Worm (Caenorhabditis elegans) whole organism, L4 larva: ENCODE results near the gene ttr-15.

Experiments
- F44E2.7 ChIP-seq: fragments of 200-800 bp; sonication (Bioruptor generic); IDR thresholded peaks from 2 replicates; pipeline ENCODE4 v2.1.2; 2022; ENCODE audit warnings: missing genetic modification characterization, missing compliant biosample characterization
- ZK337.2 ChIP-seq: fragments of 200-800 bp; sonication (Bioruptor generic); IDR thresholded peaks from 2 replicates; pipeline ENCODE4 v1.3.6; 2022; ENCODE audit warnings: missing genetic modification reagents, missing genetic modification characterization, missing compliant biosample characterization
- aha-1 ChIP-seq: fragments of 150-350 bp; peaks from one replicate; lab custom pipeline; 2014; ENCODE audit warnings: missing biosample characterization, missing genetic modification characterization
- aly-2 ChIP-seq: sonication (generic microtip); optimal IDR thresholded peaks from 2 replicates; lab custom pipeline; 2018; ENCODE audit warnings: missing biosample characterization, missing genetic modification characterization
- arid-1 ChIP-seq: fragments of 200-800 bp; sonication (Bioruptor generic); conservative IDR thresholded peaks from 2 replicates; pipeline ENCODE4 v1.3.6; 2022; ENCODE audit warnings: missing genetic modification reagents, missing genetic modification characterization, missing compliant biosample characterization
- ceh-32 ChIP-seq: sonication (generic microtip); optimal IDR thresholded peaks from 2 replicates; lab custom pipeline; 2016; ENCODE audit warnings: mild to moderate bottlenecking, missing genetic modification characterization, missing compliant biosample characterization; ENCODE audit not compliant: poor library complexity
- ceh-44 ChIP-seq: fragments of 200-800 bp; sonication (Bioruptor generic); IDR thresholded peaks from 2 replicates; pipeline ENCODE4 v1.3.6; 2022; ENCODE audit warnings: missing genetic modification reagents, missing genetic modification characterization, missing compliant biosample characterization
- daf-12 ChIP-seq: fragments of 150-350 bp; optimal IDR thresholded peaks from 2 replicates; lab custom pipeline; 2014; ENCODE audit warnings: missing biosample characterization, missing genetic modification reagents, missing genetic modification characterization
- daf-8 ChIP-seq: fragments of 200-800 bp; sonication (Bioruptor generic); IDR thresholded peaks from 2 replicates; pipeline ENCODE4 v1.3.6; 2022; ENCODE audit warnings: missing genetic modification characterization, missing compliant biosample characterization
- dmd-6 ChIP-seq: fragments of 200-800 bp; sonication (Bioruptor generic); IDR thresholded peaks from 2 replicates; pipeline ENCODE4 v1.3.6; 2022; ENCODE audit warnings: missing genetic modification reagents, missing genetic modification characterization, missing compliant biosample characterization
- duxl-1 ChIP-seq: sonication (generic microtip); optimal IDR thresholded peaks from 2 replicates; lab custom pipeline; 2016; ENCODE audit warnings: mild to moderate bottlenecking, missing genetic modification characterization, moderate library complexity, missing compliant biosample characterization; ENCODE audit not compliant: poor library complexity
- dve-1 ChIP-seq: sonication (generic microtip); optimal IDR thresholded peaks from 2 replicates; lab custom pipeline; 2017; ENCODE audit warnings: antibody characterized with exemption, mild to moderate bottlenecking, missing genetic modification characterization, missing compliant biosample characterization; ENCODE audit not compliant: insufficient read depth
- egl-43 ChIP-seq: fragments of 200-800 bp; sonication (Bioruptor generic); IDR thresholded peaks from 2 replicates; pipeline ENCODE4 v1.3.6; 2022; ENCODE audit warnings: missing genetic modification reagents, missing genetic modification characterization, missing compliant biosample characterization
- fkh-10 ChIP-seq: fragments of 150-350 bp; optimal IDR thresholded peaks from 2 replicates; lab custom pipeline; 2014; ENCODE audit warnings: missing biosample characterization, missing genetic modification reagents, missing genetic modification characterization
- gei-8 ChIP-seq: fragments of 200-800 bp; sonication (Bioruptor generic); optimal IDR thresholded peaks from 2 replicates; lab custom pipeline; 2018; ENCODE audit warnings: mild to moderate bottlenecking, missing genetic modification characterization, missing compliant biosample characterization
- hlh-30 ChIP-seq: sonication (generic microtip); optimal IDR thresholded peaks from 2 replicates; lab custom pipeline; 2017; ENCODE audit warnings: antibody characterized with exemption, mild to moderate bottlenecking, missing genetic modification characterization, missing compliant biosample characterization; ENCODE audit not compliant: insufficient read depth
- hmg-1.1 ChIP-seq: fragments of 200-800 bp; sonication (Bioruptor generic); IDR thresholded peaks from 2 replicates; pipeline ENCODE4 v1.3.6; 2022; ENCODE audit warnings: missing genetic modification reagents, missing genetic modification characterization, missing compliant biosample characterization
- lir-3 ChIP-seq: sonication (generic microtip); optimal IDR thresholded peaks from 2 replicates; lab custom pipeline; 2016; ENCODE audit warnings: mild to moderate bottlenecking, missing genetic modification characterization, missing compliant biosample characterization
- madf-5 ChIP-seq, 2 experiments: fragments of 200-800 bp; sonication (Bioruptor generic); IDR thresholded peaks; 2 replicates each; pipeline ENCODE4 v1.3.6; 2022; ENCODE audit warnings: missing compliant biosample characterization in 2 of 2, missing genetic modification characterization in 2 of 2
- mdt-29 ChIP-seq: fragments of 200-800 bp; sonication (Bioruptor generic); IDR thresholded peaks from 2 replicates; pipeline ENCODE4 v1.3.6; 2022; ENCODE audit warnings: missing genetic modification reagents, missing genetic modification characterization, missing compliant biosample characterization
- mxl-2 ChIP-seq: fragments of 200-800 bp; sonication (Bioruptor generic); conservative IDR thresholded peaks from 2 replicates; pipeline ENCODE4 v1.3.6; 2022; ENCODE audit warnings: missing genetic modification reagents, missing genetic modification characterization, missing compliant biosample characterization
- nhr-10 ChIP-seq: fragments of 150-350 bp; optimal IDR thresholded peaks from 2 replicates; lab custom pipeline; 2014; ENCODE audit warnings: missing biosample characterization, missing genetic modification characterization
- nhr-102 ChIP-seq: sonication (generic microtip); optimal IDR thresholded peaks from 2 replicates; lab custom pipeline; 2016; ENCODE audit warnings: mild to moderate bottlenecking, missing genetic modification characterization, moderate library complexity, missing compliant biosample characterization
- nhr-11 ChIP-seq: fragments of 150-350 bp; optimal IDR thresholded peaks from 2 replicates; lab custom pipeline; 2014; ENCODE audit warnings: missing biosample characterization, missing genetic modification characterization
- nhr-237 ChIP-seq: sonication (generic microtip); optimal IDR thresholded peaks from 2 replicates; lab custom pipeline; 2017; ENCODE audit warnings: missing biosample characterization, missing genetic modification characterization
- nhr-25 ChIP-seq: sonication (generic microtip); optimal IDR thresholded peaks from 2 replicates; lab custom pipeline; 2017; ENCODE audit warnings: missing genetic modification characterization, mild to moderate bottlenecking, missing compliant biosample characterization, antibody characterized with exemption, moderate library complexity, borderline replicate concordance; ENCODE audit not compliant: insufficient read depth
- nhr-48 ChIP-seq: sonication (generic microtip); optimal IDR thresholded peaks from 2 replicates; lab custom pipeline; 2016; ENCODE audit warnings: mild to moderate bottlenecking, missing genetic modification characterization, missing compliant biosample characterization
- nhr-6 ChIP-seq: fragments of 150-350 bp; optimal IDR thresholded peaks from 2 replicates; lab custom pipeline; 2014; ENCODE audit warnings: missing biosample characterization, missing genetic modification characterization
- php-3 ChIP-seq: fragments of 200-800 bp; sonication (Bioruptor generic); IDR thresholded peaks from 2 replicates; pipeline ENCODE4 v1.3.6; 2022; ENCODE audit warnings: missing genetic modification reagents, missing genetic modification characterization, missing compliant biosample characterization
- pqm-1 ChIP-seq: sonication (generic microtip); optimal IDR thresholded peaks from 2 replicates; lab custom pipeline; 2017; ENCODE audit warnings: missing biosample characterization, missing genetic modification characterization
- rbr-2 ChIP-seq: sonication (generic microtip); optimal IDR thresholded peaks from 2 replicates; lab custom pipeline; 2016; ENCODE audit warnings: missing genotype, missing genetic modification characterization, missing compliant biosample characterization
- sdz-12 ChIP-seq: fragments of 200-800 bp; sonication (Bioruptor generic); optimal IDR thresholded peaks from 2 replicates; lab custom pipeline; 2018; ENCODE audit warnings: mild to moderate bottlenecking, missing genetic modification characterization, missing compliant biosample characterization
- set-16 ChIP-seq: fragments of 200-800 bp; sonication (Bioruptor generic); IDR thresholded peaks from 2 replicates; pipeline ENCODE4 v1.3.6; 2022; ENCODE audit warnings: missing genetic modification reagents, missing genetic modification characterization, missing compliant biosample characterization
- snpc-4 ChIP-seq: fragments of 150-350 bp; optimal IDR thresholded peaks from 2 replicates; lab custom pipeline; 2014; ENCODE audit warnings: missing biosample characterization, missing genetic modification characterization
- tag-97 ChIP-seq: fragments of 200-800 bp; sonication (Bioruptor generic); IDR thresholded peaks from 2 replicates; pipeline ENCODE4 v1.3.6; 2022; ENCODE audit warnings: missing genetic modification characterization, missing compliant biosample characterization
- unc-130 ChIP-seq: sonication (generic microtip); optimal IDR thresholded peaks from 2 replicates; lab custom pipeline; 2016; ENCODE audit warnings: missing genetic modification reagents, missing genetic modification characterization, missing compliant biosample characterization
- unc-62 ChIP-seq, 3 experiments: fragments of 150-350 bp in 1 of 3; sonication (generic microtip); optimal IDR thresholded peaks in 2 of 3; peaks in 1 of 3; 1 replicate in 1 of 3; 2 replicates in 2 of 3; lab custom pipeline; 2014 to 2017; ENCODE audit warnings: missing biosample characterization in 3 of 3, missing genetic modification characterization in 3 of 3, missing genetic modification reagents in 3 of 3, missing genotype in 1 of 3
- zfp-2 ChIP-seq: sonication (generic microtip); optimal IDR thresholded peaks from 2 replicates; lab custom pipeline; 2016; ENCODE audit warnings: mild to moderate bottlenecking, missing genetic modification characterization, missing compliant biosample characterization
- zfp-3 ChIP-seq: fragments of 200-800 bp; sonication (Bioruptor generic); conservative IDR thresholded peaks from 2 replicates; pipeline ENCODE4 v1.3.6; 2022; ENCODE audit warnings: missing genetic modification reagents, missing genetic modification characterization, missing compliant biosample characterization
- zip-11 ChIP-seq: fragments of 200-800 bp; sonication (Bioruptor generic); IDR thresholded peaks from 2 replicates; pipeline ENCODE4 v1.3.6; 2022; ENCODE audit warnings: missing genetic modification characterization, missing compliant biosample characterization
- zip-2 ChIP-seq: fragments of 150-350 bp; optimal IDR thresholded peaks from 2 replicates; lab custom pipeline; 2014; ENCODE audit warnings: missing biosample characterization, missing genetic modification characterization
- ztf-11 ChIP-seq: fragments of 150-350 bp; optimal IDR thresholded peaks from 2 replicates; lab custom pipeline; 2014; ENCODE audit warnings: missing biosample characterization, missing genetic modification characterization

Gene ttr-15

DNA sequence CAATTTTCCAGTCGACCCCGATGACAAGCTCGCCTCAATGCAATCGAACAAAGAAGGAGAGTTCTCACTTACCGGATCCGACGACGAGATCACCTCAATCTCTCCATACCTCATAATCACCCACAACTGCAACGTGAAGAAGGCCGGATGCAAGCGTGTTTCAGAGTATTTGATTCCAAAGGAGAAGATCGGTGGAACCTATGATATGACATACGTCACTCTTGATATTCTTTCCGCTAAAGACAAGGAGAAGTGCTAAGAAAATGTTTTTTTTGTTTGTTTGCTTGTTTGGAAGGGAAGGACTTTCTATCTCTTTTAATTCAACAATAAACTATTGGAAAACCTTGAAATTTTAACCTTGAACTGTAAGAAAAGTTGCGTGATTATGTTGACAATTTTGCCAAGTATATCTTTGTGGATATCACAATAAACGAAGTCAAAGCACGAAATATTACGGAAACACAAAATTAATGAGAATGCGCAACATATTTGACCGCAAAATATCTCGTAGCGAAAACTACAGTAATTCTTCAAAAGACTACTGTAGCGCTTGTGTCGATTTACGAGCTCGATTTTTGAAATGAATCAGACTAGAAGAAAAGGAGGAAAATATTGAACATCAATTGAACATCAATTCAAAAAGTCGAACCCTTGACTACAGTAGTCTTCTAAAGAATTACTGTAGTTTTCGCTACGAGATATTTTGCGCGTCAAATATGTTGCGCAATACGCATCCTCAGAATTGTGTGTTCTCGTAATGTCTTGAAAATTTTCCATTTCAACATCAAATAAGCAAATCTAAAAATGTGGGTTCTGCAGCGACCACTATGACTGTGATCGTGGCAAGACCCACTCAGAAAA lies 1.6 kb downstream of the ttr-15 start (continued):
- TF ChIP-seq ceh-32 (tag; lab: Kevin White, UChicago) = no peak
- no peak for TF ChIP-seq php-3
- TF ChIP-seq egl-43 (GFP tag; lab: Robert Waterston, UW) = no peak
- TF ChIP-seq dmd-6 = no peak
- TF ChIP-seq arid-1 = no peak
- peak in 1 of 2 experiments; percentile 8 for TF ChIP-seq unc-62 (GFP tag; optimal IDR thresholded peaks at IDR 0.05 in 1 of 2; lab: Kevin White, UChicago)
- TF ChIP-seq unc-62 (tag; optimal IDR thresholded peaks at IDR 0.05; lab: Kevin White, UChicago) = no peak
- no peak for TF ChIP-seq hlh-30 (tag; lab: Kevin White, UChicago)
- no peak for TF ChIP-seq duxl-1 (tag; lab: Kevin White, UChicago)
- TF ChIP-seq, all 104 proteins: peak for 8

DNA sequence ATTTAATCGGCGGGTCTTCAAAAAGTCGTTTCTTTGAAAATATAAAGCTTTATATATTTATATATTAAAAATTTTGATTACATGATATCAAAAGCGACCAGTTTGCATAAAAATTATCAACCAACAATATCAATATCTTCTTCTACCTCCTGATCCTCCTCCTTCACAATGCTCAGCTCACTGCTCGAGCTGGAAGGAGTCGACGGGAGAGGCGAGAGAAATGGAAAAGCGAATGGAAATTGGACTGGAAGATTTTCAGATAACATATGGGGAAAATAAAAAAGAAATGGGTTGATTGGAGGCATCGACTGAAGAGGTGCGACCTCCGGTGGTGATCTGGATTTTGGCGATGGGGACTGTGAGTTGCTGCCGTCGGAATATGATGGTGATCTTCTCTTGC lies 2.3 kb downstream of the ttr-15 start:
- TF ChIP-seq daf-8 = no peak
- TF ChIP-seq aha-1 = peak; percentile 69
- TF ChIP-seq nhr-48 (tag; lab: Kevin White, UChicago) = no peak
- TF ChIP-seq, all 104 proteins: peak for 1

DNA sequence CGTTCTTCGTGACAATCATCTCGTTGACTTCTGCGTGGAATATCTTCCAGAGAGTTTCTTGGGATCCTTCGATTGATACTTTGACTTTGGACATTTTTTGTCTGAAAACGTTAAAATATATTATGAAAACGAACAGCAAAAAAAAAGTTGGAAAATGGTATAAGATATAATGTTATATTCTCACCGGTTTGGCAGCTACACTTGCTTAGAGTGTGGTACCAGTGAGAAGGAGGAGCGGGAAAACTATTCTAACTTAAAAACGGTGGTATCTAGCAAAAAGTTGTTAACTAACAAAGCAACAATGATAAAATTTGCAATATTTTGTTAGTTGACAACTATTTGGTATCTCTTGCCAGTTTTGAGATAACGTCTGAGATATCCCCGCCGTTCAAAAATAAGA lies 4.1 kb downstream of the ttr-15 start, which contains the start of gene tbx-9:
Gene tbx-9, minus strand, starts transcription at position 101 of the 400 bp plus-strand sequence.
- TF ChIP-seq snpc-4 (tag; lab: Kevin White, UChicago) (no peak), unc-130 (no peak), lir-3 (tag; lab: Kevin White, UChicago) (no peak)

DNA sequence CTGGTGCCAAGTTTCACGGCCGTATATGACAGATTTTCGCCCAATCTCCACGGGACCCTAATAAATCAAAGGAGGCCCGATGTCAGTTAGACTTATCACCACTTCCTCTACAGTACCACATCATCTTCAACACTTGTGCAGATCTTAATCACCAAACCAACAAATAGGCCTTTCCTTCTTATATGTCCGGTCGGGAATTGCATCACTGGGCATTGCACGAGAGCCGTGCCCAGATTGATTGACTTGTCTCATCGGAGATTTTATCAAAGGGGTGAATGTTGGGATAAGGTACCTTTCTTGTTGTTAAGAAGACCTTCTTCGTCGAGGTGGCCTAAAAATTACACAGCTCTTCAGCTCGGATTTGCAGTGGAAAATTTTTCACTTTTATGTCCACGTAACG lies 7.1 kb downstream of the ttr-15 start:
- no peak for TF ChIP-seq F44E2.7 (GFP tag; lab: Robert Waterston, UW)
- TF ChIP-seq mxl-2 (GFP tag; lab: Robert Waterston, UW) = no peak
- TF ChIP-seq pqm-1 (tag; lab: Kevin White, UChicago) = no peak
- TF ChIP-seq nhr-11 (tag; lab: Kevin White, UChicago) = no peak
- no peak for TF ChIP-seq lir-3 (tag; lab: Kevin White, UChicago)
- no peak for TF ChIP-seq mdt-29
- no peak for TF ChIP-seq hlh-30 (tag; lab: Kevin White, UChicago)
- no peak for TF ChIP-seq tag-97 (GFP tag; lab: Robert Waterston, UW)
- no peak for TF ChIP-seq nhr-10 (tag; lab: Kevin White, UChicago)
- TF ChIP-seq daf-12 (tag; lab: Kevin White, UChicago) = no peak
- no peak for TF ChIP-seq fkh-10
- no peak for TF ChIP-seq nhr-25 (tag; lab: Kevin White, UChicago)
- no peak for TF ChIP-seq ceh-44
- TF ChIP-seq ztf-11 (tag; lab: Kevin White, UChicago) = no peak
- TF ChIP-seq gei-8 (GFP tag; lab: Kevin White, UChicago) = no peak
- TF ChIP-seq rbr-2 (tag; lab: Kevin White, UChicago) = no peak
- no peak for TF ChIP-seq sdz-12 (GFP tag; lab: Kevin White, UChicago)
- TF ChIP-seq nhr-6 = no peak
- no peak for TF ChIP-seq zfp-2 (tag; lab: Kevin White, UChicago)

DNA sequence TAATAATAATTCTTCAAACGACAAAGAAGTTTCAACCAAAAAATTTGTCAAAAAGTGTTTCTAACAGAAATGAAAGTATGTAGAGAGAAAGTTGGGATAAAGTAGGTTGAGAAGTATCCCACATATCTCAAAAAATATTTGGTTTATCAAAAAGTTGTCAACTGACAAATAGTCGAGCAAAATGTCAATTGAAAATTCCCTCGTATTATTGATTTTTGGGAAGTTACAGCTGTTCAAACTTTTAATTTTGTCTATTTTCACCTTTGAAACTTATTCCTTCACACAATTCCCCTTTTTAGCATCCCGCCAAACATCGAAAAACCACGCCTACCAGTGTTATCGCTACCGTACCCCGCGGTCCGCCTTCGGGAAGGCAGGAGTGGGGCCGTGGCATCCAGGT lies 9.4 kb downstream of the ttr-15 start, which contains the start of gene tbx-8:
Gene tbx-8, plus strand, starts transcription at position 301 of the 400 bp plus-strand sequence.
- TF ChIP-seq nhr-6 (no peak), ZK337.2 (GFP tag; lab: Robert Waterston, UW) (no peak), hlh-30 (tag; lab: Kevin White, UChicago) (no peak), daf-8 (no peak), zip-11 (GFP tag; lab: Robert Waterston, UW) (no peak), unc-130 (no peak), hmg-1.1 (GFP tag; lab: Robert Waterston, UW) (no peak), aly-2 (tag; lab: Kevin White, UChicago) (no peak), dve-1 (tag; lab: Kevin White, UChicago) (no peak), sdz-12 (GFP tag; lab: Kevin White, UChicago) (no peak), madf-5 (GFP tag; IDR thresholded peaks at IDR 0.05; lab: Robert Waterston, UW) (no peak), nhr-102 (no peak), set-16 (GFP tag; lab: Robert Waterston, UW) (no peak), dmd-6 (no peak), nhr-237 (tag; lab: Kevin White, UChicago) (no peak), zip-2 (no peak), zfp-3 (no peak)
